Fruit fly (Drosophila melanogaster): ENCODE measurements around the gene CG33700.
A peak's percentile ranks its signal among the peaks of the same experiment; 100 is the strongest.

Gene CG33700

DNA sequence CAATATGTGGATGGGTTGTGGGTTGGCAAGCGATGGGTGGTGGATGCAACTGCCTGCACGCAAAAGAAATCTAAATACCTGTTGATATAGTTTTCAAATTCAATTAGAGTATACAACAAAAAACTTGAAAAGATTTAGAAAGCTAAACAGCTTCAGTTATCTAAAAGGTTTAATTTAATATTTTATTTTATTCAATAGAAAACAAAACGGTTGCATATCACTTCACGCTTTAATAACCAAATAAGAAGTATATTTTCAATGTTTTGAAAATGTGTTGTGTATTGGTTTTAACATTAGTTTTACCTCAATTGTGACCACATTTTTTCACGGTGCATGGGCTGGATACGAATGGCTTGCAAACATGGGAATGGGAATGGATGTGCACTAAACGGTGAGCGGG lies 35.7 kb downstream of the CG33700 start:
- TF ChIP-seq CG17806 (tag; optimal IDR thresholded peaks at IDR 0.05) (no peak), CG32121 (GFP tag; IDR thresholded peaks at IDR 0.05) (peak; percentile 48)

DNA sequence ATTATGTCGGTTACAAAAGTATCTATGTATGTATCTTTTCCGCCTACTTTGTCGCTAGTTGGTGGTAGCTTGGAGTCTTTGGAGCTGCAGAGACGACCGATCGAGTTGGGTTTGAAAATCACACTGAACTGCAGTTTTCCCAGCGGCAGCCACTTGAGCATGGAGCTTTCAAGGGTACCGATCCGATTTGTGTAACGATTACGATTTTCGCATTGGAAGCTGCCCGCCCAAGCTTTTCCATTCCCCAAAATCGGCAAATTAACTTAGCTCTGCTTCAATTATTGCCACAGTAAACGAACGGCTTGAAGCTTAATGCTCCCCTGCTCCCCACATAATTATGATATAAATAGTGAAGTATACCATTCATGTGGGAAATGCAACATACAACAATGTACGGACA lies 36.2 kb downstream of the CG33700 start, which contains the start of gene CG32036:
Gene CG32036, minus strand, starts transcription at position 101 of the 400 bp plus-strand sequence.
- peak; percentile 12; the same call in 1 of the 3 replicates for TF ChIP-seq CG4496 (GFP tag; IDR thresholded peaks at IDR 0.05)
- TF ChIP-seq CG9948 (tag; optimal IDR thresholded peaks at IDR 0.05), result no peak

DNA sequence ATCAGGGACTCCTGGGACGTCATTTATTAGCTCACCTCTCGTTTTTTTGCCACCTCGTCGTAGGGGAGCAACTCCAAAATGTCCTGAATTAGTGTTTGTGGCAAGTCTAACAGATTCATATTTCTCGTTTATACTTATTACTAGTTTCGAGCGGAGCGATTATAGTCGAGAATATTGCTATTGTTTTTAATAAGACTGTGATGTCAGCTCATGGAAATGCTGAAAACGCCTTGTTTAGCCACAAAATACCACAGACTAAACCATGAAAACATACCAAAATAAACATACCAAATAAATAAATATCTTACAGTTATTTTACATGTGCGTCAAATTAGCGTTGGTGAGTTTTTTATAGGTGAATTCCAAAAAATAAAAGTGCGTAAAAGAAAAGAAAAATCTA lies 37.8 kb downstream of the CG33700 start, which contains the start of gene pall:
Gene pall, minus strand, starts transcription at position 205 of the 400 bp plus-strand sequence.
- no peak for TF ChIP-seq CG9948 (tag; optimal IDR thresholded peaks at IDR 0.05)
- TF ChIP-seq CG8159 (tag; optimal IDR thresholded peaks at IDR 0.05), result no peak
- TF ChIP-seq rn (GFP tag; IDR thresholded peaks at IDR 0.05), result no peak
- TF ChIP-seq gl (tag; optimal IDR thresholded peaks at IDR 0.05), result no peak

DNA sequence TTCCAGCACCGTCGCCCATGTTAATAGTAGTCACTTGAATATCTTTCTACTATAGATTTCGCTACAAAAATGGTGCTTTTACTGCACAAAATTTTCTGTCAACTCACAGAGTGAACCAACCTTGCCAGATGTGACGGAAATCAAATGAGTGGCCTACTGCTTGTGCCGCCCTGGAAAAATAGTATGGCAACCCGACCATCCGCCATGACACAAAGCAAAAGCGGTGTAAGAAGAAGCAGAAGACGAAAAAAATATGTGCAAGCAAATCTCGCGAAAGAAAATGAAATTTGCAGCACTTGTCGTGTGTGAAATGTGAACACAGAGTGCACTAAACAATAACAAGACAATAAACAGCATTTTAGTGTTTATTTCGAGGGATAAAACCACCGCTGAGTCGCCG lies 48.5 kb downstream of the CG33700 start, which contains the start of the genes Uch-L5 and Jarid2:
Gene Uch-L5, minus strand, starts transcription at position 137 of the 400 bp plus-strand sequence.
Gene Jarid2, plus strand, starts transcription at position 210 of the 400 bp plus-strand sequence.
- TF ChIP-seq CG4496 (GFP tag; IDR thresholded peaks at IDR 0.05) (no peak), CG10348 (GFP tag; IDR thresholded peaks at IDR 0.05) (no peak), Snoo (tag; optimal IDR thresholded peaks at IDR 0.05) (peak; percentile 39), CG34367 (tag; optimal IDR thresholded peaks at IDR 0.05) (no peak), fd96Ca (GFP tag; IDR thresholded peaks at IDR 0.05) (no peak), gl (tag; optimal IDR thresholded peaks at IDR 0.05) (no peak), CG13204 (GFP tag; optimal IDR thresholded peaks at IDR 0.05) (no peak), CG9948 (tag; optimal IDR thresholded peaks at IDR 0.05) (no peak), CG32121 (GFP tag; IDR thresholded peaks at IDR 0.05) (no peak), D1 (tag; optimal IDR thresholded peaks at IDR 0.05) (no peak), Pif1B (GFP tag; optimal IDR thresholded peaks at IDR 0.05) (no peak), CG12605 (GFP tag; IDR thresholded peaks at IDR 0.05) (peak; percentile 46), Ets98B (GFP tag; IDR thresholded peaks at IDR 0.05) (peak; percentile 39), CG14655 (GFP tag; optimal IDR thresholded peaks at IDR 0.05) (no peak), Pif1A (GFP tag; optimal IDR thresholded peaks at IDR 0.05) (no peak), CG17806 (tag; optimal IDR thresholded peaks at IDR 0.05) (peak; percentile 23), EcR (GFP tag; optimal IDR thresholded peaks at IDR 0.05) (no peak), CG8159 (tag; optimal IDR thresholded peaks at IDR 0.05) (no peak)

dm6 chr3L:9471151-9471903 lies 54.0 kb downstream of the CG33700 start:
- TF ChIP-seq CG10348 (GFP tag; IDR thresholded peaks at IDR 0.05) (no peak), CG12605 (GFP tag; IDR thresholded peaks at IDR 0.05) (no peak), CG8301 (tag; optimal IDR thresholded peaks at IDR 0.05) (no peak), rn (GFP tag; IDR thresholded peaks at IDR 0.05) (no peak)

DNA sequence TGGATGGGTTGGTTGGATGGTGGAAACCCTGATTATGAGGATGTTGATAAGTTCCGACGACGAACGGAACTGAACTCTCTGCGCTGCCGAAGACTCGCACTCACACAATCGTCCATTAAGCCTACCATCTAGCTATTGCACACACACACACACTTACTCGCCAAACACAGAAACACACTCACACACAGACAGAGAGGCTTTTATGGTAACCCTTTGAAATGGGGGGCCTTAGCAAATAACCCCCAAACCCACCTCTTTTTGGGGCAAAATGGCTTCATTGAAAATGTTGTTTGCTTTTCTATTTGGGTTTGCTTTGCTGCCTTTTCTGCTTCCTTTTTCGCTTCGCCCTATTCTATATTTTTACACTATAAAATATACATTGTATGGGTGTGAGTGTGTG lies 56.3 kb downstream of the CG33700 start:
- no peak for TF ChIP-seq CG4496 (GFP tag; IDR thresholded peaks at IDR 0.05)
- no peak for TF ChIP-seq CG8159 (tag; optimal IDR thresholded peaks at IDR 0.05)
- TF ChIP-seq Pif1A (GFP tag; optimal IDR thresholded peaks at IDR 0.05), result no peak
- TF ChIP-seq CG13204 (GFP tag; optimal IDR thresholded peaks at IDR 0.05), result no peak
- TF ChIP-seq CG9948 (tag; optimal IDR thresholded peaks at IDR 0.05), result no peak
- no peak for TF ChIP-seq Pif1B (GFP tag; optimal IDR thresholded peaks at IDR 0.05)
- TF ChIP-seq CG8301 (tag; optimal IDR thresholded peaks at IDR 0.05), result no peak
- TF ChIP-seq CG32121 (GFP tag; IDR thresholded peaks at IDR 0.05), result no peak
- TF ChIP-seq gl (tag; optimal IDR thresholded peaks at IDR 0.05), result no peak
- TF ChIP-seq CG15710 (tag; optimal IDR thresholded peaks at IDR 0.05), result no peak
- TF ChIP-seq CG14655 (GFP tag; optimal IDR thresholded peaks at IDR 0.05), result no peak
- TF ChIP-seq Ets98B (GFP tag; IDR thresholded peaks at IDR 0.05), result no peak
- TF ChIP-seq EcR (GFP tag; optimal IDR thresholded peaks at IDR 0.05), result no peak

DNA sequence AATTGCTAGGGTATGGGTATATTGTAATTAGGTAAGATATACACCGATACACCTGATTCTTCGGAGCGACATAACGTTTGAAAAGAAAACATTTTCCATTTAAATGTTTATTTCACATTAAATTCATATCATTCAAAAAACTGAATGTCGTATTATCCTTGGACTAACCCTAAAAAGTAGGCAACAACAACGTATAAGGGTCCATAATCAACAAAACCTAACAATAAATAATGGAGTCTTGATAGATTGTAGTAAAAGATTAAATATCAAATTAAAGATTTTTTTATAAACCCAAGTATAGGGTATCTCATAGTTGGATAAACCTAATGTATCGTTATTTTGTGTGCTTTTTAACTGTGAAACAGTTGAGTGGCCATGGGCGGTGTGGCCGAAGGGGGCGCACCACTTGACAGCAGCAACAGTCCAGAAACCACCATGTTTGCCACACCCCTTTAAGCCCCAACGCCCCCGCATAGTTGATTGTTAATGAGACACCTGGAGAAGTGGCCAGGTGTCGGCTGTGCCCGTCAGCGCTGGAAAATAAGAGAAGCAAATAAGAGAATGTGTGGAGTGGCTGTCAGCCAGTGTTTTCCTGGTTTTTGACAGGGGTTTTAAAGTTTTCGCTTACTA lies 57.0 kb downstream of the CG33700 start:
- TF ChIP-seq fd96Ca (GFP tag; IDR thresholded peaks at IDR 0.05) (no peak), CG8301 (tag; optimal IDR thresholded peaks at IDR 0.05) (no peak), Pif1B (GFP tag; optimal IDR thresholded peaks at IDR 0.05) (no peak), CG32121 (GFP tag; IDR thresholded peaks at IDR 0.05) (no peak), CG4496 (GFP tag; IDR thresholded peaks at IDR 0.05) (no peak), CG8159 (tag; optimal IDR thresholded peaks at IDR 0.05) (peak; percentile 18), CG13204 (GFP tag; optimal IDR thresholded peaks at IDR 0.05) (no peak), D1 (tag; optimal IDR thresholded peaks at IDR 0.05) (no peak), rn (GFP tag; IDR thresholded peaks at IDR 0.05) (no peak), gl (tag; optimal IDR thresholded peaks at IDR 0.05) (no peak), CG14655 (GFP tag; optimal IDR thresholded peaks at IDR 0.05) (no peak), CG9948 (tag; optimal IDR thresholded peaks at IDR 0.05) (peak; percentile 10), Pif1A (GFP tag; optimal IDR thresholded peaks at IDR 0.05) (peak; percentile 27), CG17806 (tag; optimal IDR thresholded peaks at IDR 0.05) (no peak), CG15710 (tag; optimal IDR thresholded peaks at IDR 0.05) (no peak), CG12605 (GFP tag; IDR thresholded peaks at IDR 0.05) (no peak), Snoo (tag; optimal IDR thresholded peaks at IDR 0.05) (no peak), Ets98B (GFP tag; IDR thresholded peaks at IDR 0.05) (no peak), CG10348 (GFP tag; IDR thresholded peaks at IDR 0.05) (no peak), EcR (GFP tag; optimal IDR thresholded peaks at IDR 0.05) (no peak), CG34367 (tag; optimal IDR thresholded peaks at IDR 0.05) (no peak)

Data from whole organism, pupa.